Worm (Caenorhabditis elegans): ENCODE measurements around the gene srlf-34.

srlf-34 gene

ce11 chrII:10309337-10309736 is 2.8 kb upstream of the srlf-34 start, which contains the start of gene ZK970.8:
Gene ZK970.8, plus strand, starts transcription at chrII:10309637.
- TF ChIP-seq syd-9 (tag; optimal IDR thresholded peaks at IDR 0.05) (no peak), ceh-2 (tag; optimal IDR thresholded peaks at IDR 0.05) (no peak), tbx-2 (tag; optimal IDR thresholded peaks at IDR 0.05) (no peak), che-1 (tag; optimal IDR thresholded peaks at IDR 0.05) (no peak), rnt-1 (tag; optimal IDR thresholded peaks at IDR 0.05) (no peak), hlh-30 (tag; optimal IDR thresholded peaks at IDR 0.05; ENCODE audit: insufficient read depth) (no peak), ceh-22 (tag; optimal IDR thresholded peaks at IDR 0.05) (no peak), elt-2 (tag; optimal IDR thresholded peaks at IDR 0.05) (no peak), fkh-10 (GFP tag; optimal IDR thresholded peaks at IDR 0.05) (no peak), eyg-1 (tag; optimal IDR thresholded peaks at IDR 0.05) (no peak), pha-4 (tag; optimal IDR thresholded peaks at IDR 0.05) (no peak), dve-1 (tag; optimal IDR thresholded peaks at IDR 0.05) (no peak), ceh-19 (GFP tag; optimal IDR thresholded peaks at IDR 0.05) (no peak), nhr-232 (tag; optimal IDR thresholded peaks at IDR 0.05) (no peak), nhr-11 (tag; optimal IDR thresholded peaks at IDR 0.05) (no peak), npax-4 (tag; optimal IDR thresholded peaks at IDR 0.05) (no peak), ceh-30 (tag; optimal IDR thresholded peaks at IDR 0.05) (no peak)

- no peak for TF ChIP-seq pat-9 (tag; optimal IDR thresholded peaks at IDR 0.05)
- TF ChIP-seq madf-2 (tag; optimal IDR thresholded peaks at IDR 0.05): no peak
- no peak for TF ChIP-seq unc-86 (tag; optimal IDR thresholded peaks at IDR 0.05)
- TF ChIP-seq ceh-9 (tag; optimal IDR thresholded peaks at IDR 0.05): no peak
- no peak for TF ChIP-seq hlh-30 (tag; optimal IDR thresholded peaks at IDR 0.05; ENCODE audit: insufficient read depth)
- no peak for TF ChIP-seq K09A11.1 (tag; optimal IDR thresholded peaks at IDR 0.05; ENCODE audit: insufficient read depth)
- TF ChIP-seq F13H6.1 (tag; optimal IDR thresholded peaks at IDR 0.05): no peak
- no peak for TF ChIP-seq sox-4 (tag; optimal IDR thresholded peaks at IDR 0.05)
- no peak for TF ChIP-seq sdc-2 (tag; optimal IDR thresholded peaks at IDR 0.05)
- TF ChIP-seq ref-2 (tag; optimal IDR thresholded peaks at IDR 0.05): no peak
- no peak for TF ChIP-seq unc-55 (GFP tag; optimal IDR thresholded peaks at IDR 0.05)
- no peak for TF ChIP-seq T23F11.4 (GFP tag; optimal IDR thresholded peaks at IDR 0.05)
Measured at ce11 chrII:10315252-10315651, 3.2 kb downstream of the srlf-34 start, which contains the start of gene idpp-8. Gene idpp-8, plus strand, starts transcription at chrII:10315552.

- TF ChIP-seq madf-2 (tag; optimal IDR thresholded peaks at IDR 0.05) (no peak), ceh-48 (tag; optimal IDR thresholded peaks at IDR 0.05) (no peak), rnt-1 (tag; optimal IDR thresholded peaks at IDR 0.05) (no peak), fkh-10 (GFP tag; optimal IDR thresholded peaks at IDR 0.05) (no peak), ceh-18 (tag; optimal IDR thresholded peaks at IDR 0.05) (no peak), ceh-34 (tag; optimal IDR thresholded peaks at IDR 0.05) (no peak), che-1 (tag; optimal IDR thresholded peaks at IDR 0.05) (no peak), pros-1 (tag; optimal IDR thresholded peaks at IDR 0.05) (no peak), ets-4 (tag; optimal IDR thresholded peaks at IDR 0.05) (no peak), sdc-2 (tag; optimal IDR thresholded peaks at IDR 0.05) (no peak), ceh-2 (tag; optimal IDR thresholded peaks at IDR 0.05) (no peak), unc-42 (tag; optimal IDR thresholded peaks at IDR 0.05) (no peak), C08G9.2 (tag; optimal IDR thresholded peaks at IDR 0.05) (no peak), fkh-6 (tag; optimal IDR thresholded peaks at IDR 0.05) (no peak), hlh-30 (tag; optimal IDR thresholded peaks at IDR 0.05; ENCODE audit: insufficient read depth) (no peak), ama-1 (optimal IDR thresholded peaks at IDR 0.05) (no peak)
Measured at ce11 chrII:10316119-10316518, 4.0 kb downstream of the srlf-34 start, which contains the start of gene gcy-5. Gene gcy-5, minus strand, starts transcription at chrII:10316219.

ce11 chrII:10317007-10317406 is 4.9 kb downstream of the srlf-34 start, which contains the start of gene M02G9.4:
Gene M02G9.4, plus strand, starts transcription at chrII:10317307.
- no peak for TF ChIP-seq ceh-30 (tag; optimal IDR thresholded peaks at IDR 0.05)
- TF ChIP-seq elt-4 (tag; optimal IDR thresholded peaks at IDR 0.05): no peak
- no peak for TF ChIP-seq pax-1 (tag; optimal IDR thresholded peaks at IDR 0.05)
- TF ChIP-seq ceh-31 (tag; optimal IDR thresholded peaks at IDR 0.05): no peak
- no peak for TF ChIP-seq C08G9.2 (tag; optimal IDR thresholded peaks at IDR 0.05)
- no peak for TF ChIP-seq ceh-19 (GFP tag; optimal IDR thresholded peaks at IDR 0.05)
- no peak for TF ChIP-seq ztf-16 (tag; optimal IDR thresholded peaks at IDR 0.05)
- TF ChIP-seq hlh-15 (tag; optimal IDR thresholded peaks at IDR 0.05): no peak
- no peak for TF ChIP-seq ceh-45 (GFP tag; IDR thresholded peaks at IDR 0.05)
- TF ChIP-seq F13H6.1 (tag; optimal IDR thresholded peaks at IDR 0.05): no peak
- TF ChIP-seq pha-2 (tag; optimal IDR thresholded peaks at IDR 0.05): no peak
- no peak for TF ChIP-seq dve-1 (tag; optimal IDR thresholded peaks at IDR 0.05)
- no peak for TF ChIP-seq unc-42 (tag; optimal IDR thresholded peaks at IDR 0.05)
- TF ChIP-seq fax-1 (tag; optimal IDR thresholded peaks at IDR 0.05): no peak
- no peak for TF ChIP-seq ceh-48 (tag; optimal IDR thresholded peaks at IDR 0.05)
- TF ChIP-seq ttx-3 (tag; optimal IDR thresholded peaks at IDR 0.05): no peak
- TF ChIP-seq nfya-1 (tag; optimal IDR thresholded peaks at IDR 0.05): no peak
- no peak for TF ChIP-seq ceh-14 (tag; optimal IDR thresholded peaks at IDR 0.05)
- no peak for TF ChIP-seq pqm-1 (tag; optimal IDR thresholded peaks at IDR 0.05)

Data from whole organism, late embryonic.